Fruit fly (Drosophila melanogaster) whole organism, embryonic: ENCODE measurements around the gene CG17666.
A peak's percentile ranks its signal among the peaks of the same experiment; 100 is the strongest.

ENCODE experiments used
- CG10979 ChIP-seq: fragments of 200-800 bp; sonication (Bioruptor generic); optimal IDR thresholded peaks from 2 replicates; lab custom pipeline; 2018; ENCODE audit warnings: missing biosample characterization, mild to moderate bottlenecking, missing genetic modification characterization, moderate library complexity
- CG11723 ChIP-seq: fragments of 200-800 bp; sonication (Bioruptor generic); optimal IDR thresholded peaks from 2 replicates; lab custom pipeline; 2017; ENCODE audit warnings: missing biosample characterization, mild to moderate bottlenecking, missing genetic modification characterization
- CG12942 ChIP-seq: fragments of 200-800 bp; sonication (Bioruptor generic); optimal IDR thresholded peaks from 3 replicates; lab custom pipeline; 2016; ENCODE audit warnings: missing biosample characterization, missing genetic modification characterization
- CG13775 ChIP-seq: fragments of 200-800 bp; sonication (Bioruptor generic); optimal IDR thresholded peaks from 3 replicates; lab custom pipeline; 2017; ENCODE audit warnings: missing biosample characterization, mild to moderate bottlenecking, missing genetic modification characterization
- CG13894 ChIP-seq: fragments of 200-800 bp; sonication (Bioruptor generic); optimal IDR thresholded peaks from 3 replicates; lab custom pipeline; 2018; ENCODE audit warnings: missing biosample characterization, mild to moderate bottlenecking, missing genetic modification characterization, moderate library complexity
- CG15073 ChIP-seq: fragments of 200-800 bp; sonication (Bioruptor generic); optimal IDR thresholded peaks from 2 replicates; lab custom pipeline; 2016; ENCODE audit warnings: missing biosample characterization, missing genetic modification characterization
- CG17568 ChIP-seq: fragments of 200-800 bp; sonication (Bioruptor generic); optimal IDR thresholded peaks from 2 replicates; lab custom pipeline; 2018; ENCODE audit warnings: missing biosample characterization, mild to moderate bottlenecking, missing genetic modification characterization, moderate library complexity
- CG18619 ChIP-seq: fragments of 200-800 bp; sonication (Bioruptor generic); optimal IDR thresholded peaks from 3 replicates; lab custom pipeline; 2017; ENCODE audit warnings: missing biosample characterization, mild to moderate bottlenecking, missing genetic modification characterization
- CG2116 ChIP-seq: fragments of 200-800 bp; sonication (Bioruptor generic); optimal IDR thresholded peaks from 3 replicates; lab custom pipeline; 2018; ENCODE audit warnings: missing biosample characterization, mild to moderate bottlenecking, missing genetic modification characterization
- CG2199 ChIP-seq: fragments of 200-800 bp; sonication (Bioruptor generic); IDR thresholded peaks from 3 replicates; pipeline ENCODE4 v1.3.6; 2022; ENCODE audit warnings: missing biosample characterization, missing genetic modification characterization
- CG3281 ChIP-seq: fragments of 200-800 bp; sonication (Bioruptor generic); optimal IDR thresholded peaks from 3 replicates; lab custom pipeline; 2017; ENCODE audit warnings: missing biosample characterization, mild to moderate bottlenecking, missing genetic modification characterization
- CG33213 ChIP-seq: fragments of 200-800 bp; sonication (Bioruptor generic); optimal IDR thresholded peaks from 3 replicates; lab custom pipeline; 2016; ENCODE audit warnings: missing biosample characterization, missing genetic modification characterization
- CG3847 ChIP-seq: fragments of 200-800 bp; sonication (Bioruptor generic); IDR thresholded peaks from 2 replicates; pipeline ENCODE4 v1.3.6; 2022; ENCODE audit warnings: missing biosample characterization, missing genetic modification characterization
- CG4707 ChIP-seq: fragments of 200-800 bp; sonication (Bioruptor generic); optimal IDR thresholded peaks from 2 replicates; lab custom pipeline; 2018; ENCODE audit warnings: missing biosample characterization, mild to moderate bottlenecking, missing genetic modification characterization, moderate library complexity
- CG6175 ChIP-seq: fragments of 200-800 bp; sonication (Bioruptor generic); IDR thresholded peaks from 3 replicates; pipeline ENCODE4 v1.3.6; 2022; ENCODE audit warnings: missing biosample characterization, missing genetic modification characterization
- D ChIP-seq, 2 experiments: fragments of 200-800 bp in 1 of 2; fragments of >200 bp in 1 of 2; sonication (Bioruptor generic) in 1 of 2; optimal IDR thresholded peaks; 2 replicates in 1 of 2; 3 replicates in 1 of 2; lab custom pipeline; 2017; ENCODE audit warnings: mild to moderate bottlenecking in 1 of 2, missing biosample characterization in 1 of 2, missing genetic modification characterization in 1 of 2, missing genetic modification reagents in 1 of 2
- Hmx ChIP-seq: fragments of 200-800 bp; sonication (Bioruptor generic); optimal IDR thresholded peaks from 2 replicates; lab custom pipeline; 2016; ENCODE audit warnings: missing biosample characterization, missing genetic modification characterization
- Hr39 ChIP-seq: fragments of >200 bp; optimal IDR thresholded peaks from 2 replicates; lab custom pipeline; 2017
- Lim3 ChIP-seq: fragments of 200-800 bp; sonication (Bioruptor generic); IDR thresholded peaks from 2 replicates; pipeline ENCODE4 v1.3.6; 2022; ENCODE audit warnings: missing biosample characterization, missing genetic modification characterization
- Oaz ChIP-seq: fragments of 200-800 bp; sonication (Bioruptor generic); IDR thresholded peaks from 2 replicates; pipeline ENCODE4 v1.3.6; 2022; ENCODE audit warnings: missing biosample characterization, missing genetic modification characterization
- Pdp1 ChIP-seq, 2 experiments: fragments of 200-800 bp; sonication (Bioruptor generic); optimal IDR thresholded peaks; 3 replicates each; lab custom pipeline; 2016; ENCODE audit warnings: missing biosample characterization in 2 of 2, missing genetic modification characterization in 2 of 2, mild to moderate bottlenecking in 1 of 2, moderate library complexity in 1 of 2
- Scr ChIP-seq: fragments of 200-800 bp; sonication (Bioruptor generic); IDR thresholded peaks from 2 replicates; pipeline ENCODE4 v1.3.6; 2022; ENCODE audit warnings: missing biosample characterization, missing genetic modification characterization; ENCODE audit not compliant: partially characterized antibody
- Six4 ChIP-seq: fragments of 200-800 bp; sonication (Bioruptor generic); optimal IDR thresholded peaks from 2 replicates; lab custom pipeline; 2016; ENCODE audit warnings: missing biosample characterization, missing genetic modification characterization
- Usf ChIP-seq: fragments of 200-800 bp; sonication (Bioruptor generic); optimal IDR thresholded peaks from 2 replicates; lab custom pipeline; 2017; ENCODE audit warnings: missing genotype, missing biosample characterization, missing genetic modification characterization
- Xrp1 ChIP-seq: fragments of 200-800 bp; sonication (Bioruptor generic); IDR thresholded peaks from 2 replicates; pipeline ENCODE4 v1.3.6; 2022; ENCODE audit warnings: missing biosample characterization, missing genetic modification characterization
- bbx ChIP-seq: fragments of 200-800 bp; sonication (Bioruptor generic); IDR thresholded peaks from 2 replicates; pipeline ENCODE4 v1.3.6; 2022; ENCODE audit warnings: missing biosample characterization, missing genetic modification characterization; ENCODE audit not compliant: partially characterized antibody
- bowl ChIP-seq: fragments of 200-800 bp; sonication (Bioruptor generic); IDR thresholded peaks from 2 replicates; pipeline ENCODE4 v1.3.6; 2022; ENCODE audit warnings: missing biosample characterization, missing genetic modification characterization
- cato ChIP-seq: fragments of 200-800 bp; sonication (Bioruptor generic); optimal IDR thresholded peaks from 2 replicates; lab custom pipeline; 2016; ENCODE audit warnings: missing biosample characterization, missing genetic modification characterization, borderline replicate concordance
- cg ChIP-seq: fragments of 200-800 bp; sonication (Bioruptor generic); optimal IDR thresholded peaks from 3 replicates; lab custom pipeline; 2019; ENCODE audit warnings: missing biosample characterization, mild to moderate bottlenecking, missing genetic modification characterization, moderate library complexity
- chif ChIP-seq, 2 experiments: fragments of 200-800 bp; sonication (Bioruptor generic); optimal IDR thresholded peaks; 3 replicates each; lab custom pipeline; 2016; ENCODE audit warnings: missing biosample characterization in 2 of 2, missing genetic modification characterization in 2 of 2
- chm ChIP-seq: fragments of 200-800 bp; sonication (Bioruptor generic); IDR thresholded peaks from 2 replicates; pipeline ENCODE4 v1.3.6; 2022; ENCODE audit warnings: missing biosample characterization, missing genetic modification characterization
- crol ChIP-seq: fragments of 200-800 bp; sonication (Bioruptor generic); IDR thresholded peaks from 2 replicates; pipeline ENCODE4 v1.3.6; 2022; ENCODE audit warnings: missing biosample characterization, missing genetic modification characterization
- danr ChIP-seq: fragments of 200-800 bp; sonication (Bioruptor generic); IDR thresholded peaks from 2 replicates; pipeline ENCODE4 v1.3.6; 2022; ENCODE audit warnings: missing biosample characterization, missing genetic modification characterization
- dimm ChIP-seq: fragments of 200-800 bp; sonication (Bioruptor generic); IDR thresholded peaks from 2 replicates; pipeline ENCODE4 v1.3.6; 2022; ENCODE audit warnings: missing biosample characterization, missing genetic modification characterization
- dm ChIP-seq: fragments of 200-800 bp; sonication (Bioruptor generic); optimal IDR thresholded peaks from 3 replicates; lab custom pipeline; 2016; ENCODE audit warnings: missing biosample characterization, missing genetic modification characterization
- fd3F ChIP-seq: fragments of 200-800 bp; sonication (Bioruptor generic); optimal IDR thresholded peaks from 2 replicates; lab custom pipeline; 2018; ENCODE audit warnings: missing biosample characterization, mild to moderate bottlenecking, missing genetic modification characterization, moderate library complexity
- fru ChIP-seq: fragments of >200 bp; optimal IDR thresholded peaks from 2 replicates; lab custom pipeline; 2017
- gfzf ChIP-seq: fragments of 200-800 bp; sonication (Bioruptor generic); optimal IDR thresholded peaks from 2 replicates; lab custom pipeline; 2016; ENCODE audit warnings: missing biosample characterization, mild to moderate bottlenecking, missing genetic modification characterization, moderate library complexity
- gro ChIP-seq: fragments of 200-800 bp; sonication (Bioruptor generic); optimal IDR thresholded peaks from 2 replicates; lab custom pipeline; 2016; ENCODE audit warnings: missing biosample characterization, missing genetic modification characterization
- jigr1 ChIP-seq: fragments of 200-800 bp; sonication (Bioruptor generic); IDR thresholded peaks from 3 replicates; pipeline ENCODE4 v1.3.6; 2022; ENCODE audit warnings: missing biosample characterization, missing genetic modification characterization
- lola ChIP-seq, 3 experiments: fragments of >200 bp in 2 of 3; fragments of 200-800 bp in 1 of 3; sonication (Bioruptor generic) in 1 of 3; optimal IDR thresholded peaks; 2 replicates each; lab custom pipeline; 2017 to 2019; ENCODE audit warnings: missing biosample characterization in 3 of 3, missing genetic modification characterization in 3 of 3, mild to moderate bottlenecking in 1 of 3, moderate library complexity in 1 of 3
- nmo ChIP-seq: fragments of 200-800 bp; sonication (Bioruptor generic); optimal IDR thresholded peaks from 2 replicates; lab custom pipeline; 2018; ENCODE audit warnings: missing biosample characterization, mild to moderate bottlenecking, missing genetic modification characterization, moderate library complexity
- nom ChIP-seq: fragments of 200-800 bp; sonication (Bioruptor generic); optimal IDR thresholded peaks from 2 replicates; lab custom pipeline; 2017; ENCODE audit warnings: missing biosample characterization, missing genetic modification characterization, mild to moderate bottlenecking, moderate library complexity, missing genetic modification reagents
- pum ChIP-seq: fragments of 200-800 bp; sonication (Bioruptor generic); optimal IDR thresholded peaks from 2 replicates; lab custom pipeline; 2016; ENCODE audit warnings: missing biosample characterization, missing genetic modification characterization
- pzg ChIP-seq: fragments of 200-800 bp; sonication (Bioruptor generic); optimal IDR thresholded peaks from 3 replicates; lab custom pipeline; 2018; ENCODE audit warnings: missing biosample characterization, mild to moderate bottlenecking, missing genetic modification characterization, moderate library complexity
- sqz ChIP-seq: fragments of 200-800 bp; sonication (Bioruptor generic); optimal IDR thresholded peaks from 3 replicates; lab custom pipeline; 2018; ENCODE audit warnings: missing biosample characterization, mild to moderate bottlenecking, missing genetic modification characterization
- tna ChIP-seq: fragments of 200-800 bp; sonication (Bioruptor generic); IDR thresholded peaks from 2 replicates; pipeline ENCODE4 v1.3.6; 2022; ENCODE audit warnings: missing biosample characterization, missing genetic modification characterization; ENCODE audit not compliant: partially characterized antibody
- tx ChIP-seq: fragments of 200-800 bp; sonication (Bioruptor generic); optimal IDR thresholded peaks from 2 replicates; lab custom pipeline; 2016; ENCODE audit warnings: missing biosample characterization, missing genetic modification characterization
- wek ChIP-seq: fragments of 200-800 bp; sonication (Bioruptor generic); optimal IDR thresholded peaks from 3 replicates; lab custom pipeline; 2018; ENCODE audit warnings: missing biosample characterization, mild to moderate bottlenecking, missing genetic modification characterization, moderate library complexity

CG17666 gene

DNA sequence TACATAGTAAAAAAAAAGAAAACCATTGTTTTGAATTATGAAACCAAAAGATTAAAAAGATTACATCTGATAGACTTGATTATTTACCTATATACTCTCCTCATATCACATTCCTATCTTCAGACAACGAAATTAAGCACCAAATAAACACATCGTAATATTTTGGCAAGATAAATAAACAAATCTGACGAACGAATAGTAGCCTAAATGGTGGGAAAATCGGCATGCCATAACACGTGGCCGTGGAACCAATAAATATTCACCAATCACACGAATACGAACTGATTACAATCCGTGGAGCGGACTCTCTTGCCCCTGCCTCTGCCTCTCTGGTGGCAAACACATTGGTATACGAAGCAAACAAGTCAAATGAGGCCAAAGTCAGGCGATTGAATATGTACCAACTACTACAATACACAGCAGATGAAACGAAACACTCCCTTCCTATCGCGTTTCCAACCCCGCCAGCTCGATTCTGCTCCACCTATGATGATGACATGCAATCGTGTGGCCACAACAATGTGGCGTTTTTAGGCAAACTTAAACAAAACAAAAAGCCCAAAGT, 15.0 kb downstream of the CG17666 start (continued):
- TF ChIP-seq tna (GFP tag; lab: Robert Waterston, UW): no peak
- no peak for TF ChIP-seq chif (GFP tag; optimal IDR thresholded peaks at IDR 0.05; lab: Kevin White, UChicago)
- no peak for TF ChIP-seq CG15073 (GFP tag; lab: Kevin White, UChicago)
- TF ChIP-seq danr (GFP tag; lab: Robert Waterston, UW): no peak
- no peak for TF ChIP-seq Hmx
- TF ChIP-seq pum (GFP tag; lab: Kevin White, UChicago): no peak
- no peak for TF ChIP-seq Hr39 (lab: Kevin White, UChicago)
- peak; percentile 70; the same call in 2 of the 3 replicates for TF ChIP-seq CG6175
- TF ChIP-seq CG2199 (GFP tag; lab: Robert Waterston, UW): peak; percentile 74; the same call in 1 of the 3 replicates
- no peak for TF ChIP-seq dm (GFP tag; lab: Kevin White, UChicago)
- no peak for TF ChIP-seq CG3281 (GFP tag; lab: Kevin White, UChicago)
- peak; percentile 28 for TF ChIP-seq wek (GFP tag; lab: Kevin White, UChicago)
- no peak for TF ChIP-seq CG2116
- no peak for TF ChIP-seq Scr (GFP tag; lab: Robert Waterston, UW)
- TF ChIP-seq Xrp1: no peak
- TF ChIP-seq fd3F (GFP tag; lab: Kevin White, UChicago): no peak

DNA sequence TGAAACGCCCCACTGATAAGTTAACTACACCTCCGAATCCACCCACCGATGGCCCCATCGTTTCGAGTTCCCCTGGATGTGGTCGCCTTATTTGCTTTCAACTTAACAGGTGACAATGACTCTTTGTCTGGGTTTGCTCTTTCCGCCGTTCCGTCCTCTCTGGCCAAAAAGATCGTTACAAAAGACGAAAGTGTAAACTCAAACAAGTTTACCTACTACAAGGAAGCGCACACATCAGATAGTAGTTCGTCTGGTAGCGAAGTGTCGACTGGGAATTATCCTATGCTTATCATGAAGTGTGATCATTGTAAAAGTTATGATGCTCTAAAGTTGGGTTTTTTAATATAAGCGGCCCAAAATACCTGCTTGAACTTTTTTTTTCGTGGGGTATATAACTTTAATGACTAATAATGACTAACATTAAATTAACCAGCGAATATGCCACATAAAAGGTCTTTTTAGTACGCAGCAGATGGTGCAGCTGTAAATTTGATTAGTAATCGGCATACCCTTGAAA, 17.7 kb downstream of the CG17666 start:
- TF ChIP-seq sqz (GFP tag; lab: Kevin White, UChicago) (no peak), fru (lab: Kevin White, UChicago) (no peak), Six4 (GFP tag; lab: Kevin White, UChicago) (no peak), CG18619 (GFP tag; lab: Kevin White, UChicago) (no peak), crol (GFP tag; lab: Robert Waterston, UW) (no peak), bbx (GFP tag; lab: Robert Waterston, UW) (no peak), gfzf (GFP tag; lab: Kevin White, UChicago) (no peak), CG13775 (no peak), CG10979 (tag; lab: Kevin White, UChicago) (no peak), CG33213 (GFP tag; lab: Kevin White, UChicago) (no peak), pzg (no peak), CG12942 (GFP tag; lab: Kevin White, UChicago) (no peak), gro (no peak), CG4707 (GFP tag; lab: Kevin White, UChicago) (no peak), tx (peak; percentile 5), Lim3 (GFP tag; lab: Robert Waterston, UW) (no peak), lola (GFP tag; optimal IDR thresholded peaks at IDR 0.05; lab: Kevin White, UChicago) (peak in 1 of 3 experiments; percentile 16), CG11723 (GFP tag; lab: Kevin White, UChicago) (no peak), dimm (GFP tag; lab: Robert Waterston, UW) (no peak), CG13894 (no peak), nom (GFP tag; lab: Kevin White, UChicago) (peak; percentile 40), Oaz (GFP tag; lab: Robert Waterston, UW) (no peak), CG17568 (GFP tag; lab: Kevin White, UChicago) (no peak), CG3847 (GFP tag; lab: Robert Waterston, UW) (no peak), D (optimal IDR thresholded peaks at IDR 0.05; lab: Kevin White, UChicago) (no peak), D (GFP tag; optimal IDR thresholded peaks at IDR 0.05; lab: Kevin White, UChicago) (no peak), chm (GFP tag; lab: Robert Waterston, UW) (peak; percentile 20; the same call in 1 of the 2 replicates), bowl (GFP tag; lab: Robert Waterston, UW) (no peak), cato (GFP tag; lab: Kevin White, UChicago) (no peak), CG6175 (no peak), cg (GFP tag; lab: Kevin White, UChicago) (no peak), Usf (GFP tag; lab: Kevin White, UChicago) (no peak), nmo (peak; percentile 16), jigr1 (GFP tag; lab: Robert Waterston, UW) (no peak), Pdp1 (GFP tag; optimal IDR thresholded peaks at IDR 0.05; lab: Kevin White, UChicago) (no peak)
